Fruit fly (Drosophila melanogaster) whole organism, embryonic: ENCODE data around the gene CG14327.
A peak's percentile ranks its signal among the peaks of the same experiment; 100 is the strongest.

ENCODE experiments used
- CG11093 ChIP-seq: fragments of 200-800 bp; sonication (Bioruptor generic); IDR thresholded peaks from 3 replicates; pipeline ENCODE4 v1.3.6; 2022; ENCODE audit warnings: missing biosample characterization, missing genetic modification characterization
- CG13424 ChIP-seq: fragments of 200-800 bp; sonication (Bioruptor generic); optimal IDR thresholded peaks from 2 replicates; lab custom pipeline; 2019; ENCODE audit warnings: missing biosample characterization, mild to moderate bottlenecking, missing genetic modification characterization, moderate library complexity
- CG14667 ChIP-seq: fragments of 200-800 bp; sonication (Bioruptor generic); IDR thresholded peaks from 2 replicates; pipeline ENCODE4 v1.3.6; 2022; ENCODE audit warnings: missing biosample characterization, missing genetic modification characterization
- CG1647 ChIP-seq: fragments of 200-800 bp; sonication (Bioruptor generic); optimal IDR thresholded peaks from 3 replicates; lab custom pipeline; 2016; ENCODE audit warnings: missing biosample characterization, missing genetic modification characterization
- CG16815 ChIP-seq: fragments of 200-800 bp; sonication (Bioruptor generic); optimal IDR thresholded peaks from 3 replicates; lab custom pipeline; 2017; ENCODE audit warnings: missing biosample characterization, mild to moderate bottlenecking, missing genetic modification characterization
- CG18764 ChIP-seq: fragments of 200-800 bp; sonication (Bioruptor generic); optimal IDR thresholded peaks from 3 replicates; lab custom pipeline; 2016; ENCODE audit warnings: missing biosample characterization, missing genetic modification characterization
- CG2116 ChIP-seq: fragments of 200-800 bp; sonication (Bioruptor generic); optimal IDR thresholded peaks from 3 replicates; lab custom pipeline; 2018; ENCODE audit warnings: missing biosample characterization, mild to moderate bottlenecking, missing genetic modification characterization
- CG32772 ChIP-seq: fragments of 200-800 bp; sonication (Bioruptor generic); IDR thresholded peaks from 2 replicates; pipeline ENCODE4 v1.3.6; 2022; ENCODE audit warnings: missing biosample characterization, missing genetic modification characterization
- CG3281 ChIP-seq: fragments of 200-800 bp; sonication (Bioruptor generic); optimal IDR thresholded peaks from 3 replicates; lab custom pipeline; 2017; ENCODE audit warnings: missing biosample characterization, mild to moderate bottlenecking, missing genetic modification characterization
- CG3726 ChIP-seq: fragments of 200-800 bp; sonication (Bioruptor generic); IDR thresholded peaks from 3 replicates; pipeline ENCODE4, ENCODE4 v1.3.6; 2022; ENCODE audit warnings: missing biosample characterization, missing genetic modification characterization
- CG43689 ChIP-seq: fragments of 200-800 bp; sonication (Bioruptor generic); IDR thresholded peaks from 2 replicates; pipeline ENCODE4 v1.3.6; 2022; ENCODE audit warnings: missing biosample characterization, missing genetic modification characterization
- CG4424 ChIP-seq: fragments of 200-800 bp; sonication (Bioruptor generic); optimal IDR thresholded peaks from 3 replicates; lab custom pipeline; 2016; ENCODE audit warnings: missing biosample characterization, missing genetic modification characterization
- CG6854 ChIP-seq: fragments of 200-800 bp; sonication (Bioruptor generic); optimal IDR thresholded peaks from 3 replicates; lab custom pipeline; 2017; ENCODE audit warnings: missing biosample characterization, mild to moderate bottlenecking, missing genetic modification characterization
- CG8765 ChIP-seq: fragments of 200-800 bp; sonication (Bioruptor generic); IDR thresholded peaks from 2 replicates; pipeline ENCODE4 v1.3.6; 2022; ENCODE audit warnings: missing biosample characterization, missing genetic modification characterization
- CG9609 ChIP-seq: fragments of 200-800 bp; sonication (Bioruptor generic); optimal IDR thresholded peaks from 3 replicates; lab custom pipeline; 2016; ENCODE audit warnings: missing biosample characterization, missing genetic modification characterization
- Chrac-16 ChIP-seq: fragments of 200-800 bp; sonication (Bioruptor generic); optimal IDR thresholded peaks from 3 replicates; lab custom pipeline; 2016; ENCODE audit warnings: missing biosample characterization, missing genetic modification characterization
- CoRest ChIP-seq: fragments of 200-800 bp; sonication (Bioruptor generic); optimal IDR thresholded peaks from 3 replicates; lab custom pipeline; 2018; ENCODE audit warnings: missing biosample characterization, mild to moderate bottlenecking, missing genetic modification characterization, moderate library complexity
- Deaf1 ChIP-seq: fragments of 200-800 bp; optimal IDR thresholded peaks from 3 replicates; lab custom pipeline; 2019; ENCODE audit warnings: missing biosample characterization, mild to moderate bottlenecking, missing genetic modification characterization, moderate library complexity
- Dll ChIP-seq: fragments of 200-800 bp; sonication (Bioruptor generic); IDR thresholded peaks from 4 replicates; pipeline ENCODE4 v1.3.6; 2022; ENCODE audit warnings: missing biosample characterization, missing genetic modification characterization; ENCODE audit not compliant: partially characterized antibody
- Doc2 ChIP-seq: fragments of 200-800 bp; sonication (Bioruptor generic); IDR thresholded peaks from 2 replicates; pipeline ENCODE4 v1.3.6; 2022; ENCODE audit warnings: missing biosample characterization, missing genetic modification characterization
- ERR ChIP-seq: fragments of 200-800 bp; sonication (Bioruptor generic); optimal IDR thresholded peaks from 2 replicates; lab custom pipeline; 2016; ENCODE audit warnings: missing biosample characterization, missing genetic modification characterization
- Opbp ChIP-seq: fragments of 200-800 bp; sonication (Bioruptor generic); IDR thresholded peaks from 3 replicates; pipeline ENCODE4 v1.3.6; 2022; ENCODE audit warnings: missing biosample characterization, missing genetic modification characterization; ENCODE audit not compliant: partially characterized antibody
- Six4 ChIP-seq: fragments of 200-800 bp; sonication (Bioruptor generic); optimal IDR thresholded peaks from 2 replicates; lab custom pipeline; 2016; ENCODE audit warnings: missing biosample characterization, missing genetic modification characterization
- Sox100B ChIP-seq: fragments of 200-800 bp; sonication (Bioruptor generic); optimal IDR thresholded peaks from 3 replicates; lab custom pipeline; 2018; ENCODE audit warnings: missing biosample characterization, mild to moderate bottlenecking, missing genetic modification characterization
- Sox102F ChIP-seq: fragments of 200-800 bp; sonication (Bioruptor generic); optimal IDR thresholded peaks from 2 replicates; lab custom pipeline; 2018; ENCODE audit warnings: missing biosample characterization, mild to moderate bottlenecking, missing genetic modification characterization, moderate library complexity
- ato ChIP-seq: fragments of 200-800 bp; sonication (Bioruptor generic); IDR thresholded peaks from 2 replicates; pipeline ENCODE4 v1.3.6; 2022; ENCODE audit warnings: missing biosample characterization, missing genetic modification characterization; ENCODE audit not compliant: partially characterized antibody
- btn ChIP-seq: fragments of 200-800 bp; sonication (Bioruptor generic); optimal IDR thresholded peaks from 2 replicates; lab custom pipeline; 2016; ENCODE audit warnings: missing biosample characterization, missing genetic modification characterization
- croc ChIP-seq: fragments of 200-800 bp; sonication (Bioruptor generic); conservative IDR thresholded peaks from 3 replicates; pipeline ENCODE4 v1.3.6; 2022; ENCODE audit warnings: missing biosample characterization, missing genetic modification characterization
- cwo ChIP-seq: fragments of 200-800 bp; sonication (Bioruptor generic); optimal IDR thresholded peaks from 3 replicates; lab custom pipeline; 2017; ENCODE audit warnings: missing biosample characterization, missing genetic modification characterization, mild to moderate bottlenecking, moderate library complexity, missing genetic modification reagents
- dmrt99B ChIP-seq: fragments of 200-800 bp; sonication (Bioruptor generic); optimal IDR thresholded peaks from 2 replicates; lab custom pipeline; 2018; ENCODE audit warnings: missing biosample characterization, mild to moderate bottlenecking, missing genetic modification characterization, moderate library complexity
- gcm ChIP-seq: fragments of 200-800 bp; sonication (Bioruptor generic); optimal IDR thresholded peaks from 2 replicates; lab custom pipeline; 2019; ENCODE audit warnings: missing biosample characterization, mild to moderate bottlenecking, missing genetic modification characterization, moderate library complexity
- hkb ChIP-seq, 2 experiments: fragments of 200-800 bp in 1 of 2; fragments of >200 bp in 1 of 2; sonication (Bioruptor generic) in 1 of 2; IDR thresholded peaks in 1 of 2; optimal IDR thresholded peaks in 1 of 2; 2 replicates each; pipeline versions ENCODE4 v1.3.6 to Lab custom; 2017 to 2022; ENCODE audit warnings: missing biosample characterization in 1 of 2, missing genetic modification characterization in 1 of 2
- inv ChIP-seq: fragments of 200-800 bp; sonication (Bioruptor generic); IDR thresholded peaks from 2 replicates; pipeline ENCODE4 v1.3.6; 2022; ENCODE audit warnings: missing biosample characterization, missing genetic modification characterization; ENCODE audit not compliant: partially characterized antibody
- jumu ChIP-seq: fragments of 200-800 bp; sonication (Bioruptor generic); optimal IDR thresholded peaks from 3 replicates; lab custom pipeline; 2016; ENCODE audit warnings: missing biosample characterization, missing genetic modification characterization
- mld ChIP-seq: fragments of 200-800 bp; sonication (Bioruptor generic); IDR thresholded peaks from 3 replicates; pipeline ENCODE4 v1.3.6; 2022; ENCODE audit warnings: missing biosample characterization, missing genetic modification characterization; ENCODE audit not compliant: partially characterized antibody
- nerfin-2 ChIP-seq: fragments of 200-800 bp; sonication (Bioruptor generic); IDR thresholded peaks from 2 replicates; pipeline ENCODE4 v1.3.6; 2022; ENCODE audit warnings: missing biosample characterization, missing genetic modification characterization; ENCODE audit not compliant: partially characterized antibody
- nom ChIP-seq: fragments of 200-800 bp; sonication (Bioruptor generic); optimal IDR thresholded peaks from 2 replicates; lab custom pipeline; 2017; ENCODE audit warnings: missing biosample characterization, missing genetic modification characterization, mild to moderate bottlenecking, moderate library complexity, missing genetic modification reagents
- onecut ChIP-seq: fragments of 200-800 bp; sonication (Bioruptor generic); IDR thresholded peaks from 2 replicates; pipeline ENCODE4 v1.3.6; 2022; ENCODE audit warnings: missing biosample characterization, missing genetic modification characterization
- p53 ChIP-seq: fragments of 200-800 bp; sonication (Bioruptor generic); optimal IDR thresholded peaks from 2 replicates; lab custom pipeline; 2016; ENCODE audit warnings: missing biosample characterization, missing genetic modification characterization
- tgo ChIP-seq: fragments of 200-800 bp; sonication (Bioruptor generic); IDR thresholded peaks from 3 replicates; pipeline ENCODE4 v1.3.6; 2022; ENCODE audit warnings: missing biosample characterization, missing genetic modification characterization

CG14327 gene

DNA sequence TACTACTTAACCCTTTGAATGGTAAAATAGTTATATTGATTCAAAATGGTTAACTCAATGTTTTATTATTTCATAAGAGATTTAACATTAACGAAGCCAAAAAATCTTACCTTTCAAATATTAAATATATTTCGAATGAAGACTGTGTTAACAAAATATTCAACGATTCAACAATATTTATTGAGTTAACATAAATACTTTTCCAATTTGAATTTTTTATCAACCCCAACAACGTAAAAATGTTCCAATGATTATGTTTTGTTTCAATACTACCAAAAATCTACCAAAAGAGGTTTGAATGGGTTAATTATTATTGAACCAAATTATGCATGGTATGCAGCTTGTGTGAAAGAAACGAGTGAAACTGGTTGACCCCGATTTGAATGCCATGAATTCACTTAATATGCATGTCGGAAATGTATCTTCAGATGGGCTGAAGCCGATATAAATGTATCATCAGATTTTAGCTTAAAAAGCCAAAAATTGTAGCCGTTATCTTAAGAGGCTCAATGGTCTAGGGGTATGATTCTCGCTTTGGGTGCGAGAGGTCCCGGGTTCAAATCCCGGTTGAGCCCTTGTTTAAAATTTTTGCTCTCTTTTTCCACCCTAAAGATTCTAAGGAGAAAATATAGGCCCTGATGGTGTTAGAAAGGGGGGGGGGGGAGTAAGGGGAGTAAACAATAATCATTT lies 17.8 kb downstream of the CG14327 start (continued):
- TF ChIP-seq croc (GFP tag; lab: Robert Waterston, UW) (no peak), CG8765 (GFP tag; lab: Robert Waterston, UW) (no peak), CG14667 (no peak), jumu (GFP tag; lab: Kevin White, UChicago) (no peak), CG11093 (GFP tag; lab: Robert Waterston, UW) (no peak), ERR (GFP tag; lab: Kevin White, UChicago) (no peak), dmrt99B (tag; lab: Kevin White, UChicago) (peak; percentile 45), CG16815 (GFP tag; lab: Kevin White, UChicago) (no peak), nerfin-2 (no peak), CG1647 (GFP tag; lab: Kevin White, UChicago) (no peak), p53 (no peak), CG2116 (GFP tag; lab: Kevin White, UChicago) (no peak), onecut (GFP tag; lab: Robert Waterston, UW) (no peak), Six4 (GFP tag; lab: Kevin White, UChicago) (no peak), nom (GFP tag; lab: Kevin White, UChicago) (no peak), CG9609 (GFP tag; lab: Kevin White, UChicago) (no peak), CG6854 (GFP tag; lab: Kevin White, UChicago) (no peak), gcm (GFP tag; lab: Kevin White, UChicago) (no peak), tgo (no peak), CG3726 (GFP tag; lab: Robert Waterston, UW) (no peak), Chrac-16 (no peak), CG3281 (GFP tag; lab: Kevin White, UChicago) (no peak), Doc2 (GFP tag; lab: Robert Waterston, UW) (no peak), inv (GFP tag; lab: Robert Waterston, UW) (no peak), CG18764 (GFP tag; lab: Kevin White, UChicago) (no peak), hkb (optimal IDR thresholded peaks at IDR 0.05; lab: Kevin White, UChicago) (no peak), hkb (GFP tag; IDR thresholded peaks at IDR 0.05; lab: Robert Waterston, UW) (0 out of 2 replicates have a peak, but pooled peaks have one; percentile 7), Sox100B (peak; percentile 15), CG43689 (GFP tag; lab: Robert Waterston, UW) (no peak), ato (GFP tag; lab: Robert Waterston, UW) (0 out of 2 replicates have a peak, but pooled peaks have one; percentile 7), Sox102F (GFP tag; lab: Kevin White, UChicago) (peak; percentile 4), Dll (GFP tag; lab: Robert Waterston, UW) (no peak), Opbp (no peak), CG32772 (GFP tag; lab: Robert Waterston, UW) (no peak), Deaf1 (tag; lab: Kevin White, UChicago) (no peak), cwo (GFP tag; lab: Kevin White, UChicago) (no peak), CG13424 (tag; lab: Kevin White, UChicago) (peak; percentile 10), btn (GFP tag; lab: Kevin White, UChicago) (no peak), mld (GFP tag; lab: Robert Waterston, UW) (no peak), CG4424 (GFP tag; lab: Kevin White, UChicago) (no peak), CoRest (tag; lab: Kevin White, UChicago) (peak; percentile 1)
